Worm (Caenorhabditis elegans): Measurements from ENCODE around the gene nspc-14.

The nspc-14 gene

ce11 chrX:12404729-12405128 lies 45.9 kb upstream of the nspc-14 start (continued):
- TF ChIP-seq F57A8.1 (GFP tag; optimal IDR thresholded peaks at IDR 0.05), result no peak

ce11 chrX:12393786-12394308 lies 35.0 kb upstream of the nspc-14 start, which contains the start of gene F17E5.2:
Gene F17E5.2, plus strand, starts transcription at chrX:12394258.
- TF ChIP-seq ZK185.1 (tag; optimal IDR thresholded peaks at IDR 0.05; ENCODE audit: poor library complexity, severe bottlenecking) (peak; percentile 61), B0261.1 (tag; optimal IDR thresholded peaks at IDR 0.05) (peak; percentile 32), let-607 (tag; optimal IDR thresholded peaks at IDR 0.05) (peak; percentile 67 to 72), T26A5.8 (tag; optimal IDR thresholded peaks at IDR 0.05) (no peak), snpc-3.4 (tag; optimal IDR thresholded peaks at IDR 0.05) (no peak), madf-3 (GFP tag; IDR thresholded peaks at IDR 0.05) (no peak), ztf-25 (GFP tag; IDR thresholded peaks at IDR 0.05) (no peak), F39B2.1 (GFP tag; IDR thresholded peaks at IDR 0.05) (no peak), F57C9.4 (tag; optimal IDR thresholded peaks at IDR 0.05) (no peak), F23B12.7 (tag; optimal IDR thresholded peaks at IDR 0.05; ENCODE audit: insufficient read depth) (peak; percentile 14), sea-2 (GFP tag; IDR thresholded peaks at IDR 0.05) (no peak), nfya-2 (GFP tag; IDR thresholded peaks at IDR 0.05) (no peak), nhr-120 (GFP tag; IDR thresholded peaks at IDR 0.05) (no peak), Y53G8AR.9 (GFP tag; conservative IDR thresholded peaks at IDR 0.05) (peak; percentile 75), snpc-4 (GFP tag; optimal IDR thresholded peaks at IDR 0.05) (no peak), snpc-4 (tag; optimal IDR thresholded peaks at IDR 0.05) (peak in 2 of 4 experiments; percentile 51 to 80), atf-7 (tag; optimal IDR thresholded peaks at IDR 0.05) (peak; percentile 19), F49E8.2 (tag; optimal IDR thresholded peaks at IDR 0.05; ENCODE audit: insufficient read depth) (no peak), zfh-2 (GFP tag; conservative IDR thresholded peaks at IDR 0.05) (no peak), tlf-1 (GFP tag; optimal IDR thresholded peaks at IDR 0.05) (peak; percentile 53), egrh-3 (GFP tag; IDR thresholded peaks at IDR 0.05) (no peak), athp-1 (tag; optimal IDR thresholded peaks at IDR 0.05) (peak; percentile 6), hmg-20 (GFP tag; IDR thresholded peaks at IDR 0.05) (0 out of 2 replicates have a peak, but pooled peaks have one; percentile 14), mel-28 (tag; optimal IDR thresholded peaks at IDR 0.05; ENCODE audit: borderline replicate concordance) (no peak), Y67H2A.10 (GFP tag; conservative IDR thresholded peaks at IDR 0.05) (no peak), madf-8 (GFP tag; conservative IDR thresholded peaks at IDR 0.05) (no peak), attf-3 (GFP tag; conservative IDR thresholded peaks at IDR 0.05) (0 out of 2 replicates have a peak, but pooled peaks have one; percentile 32), lir-1 (GFP tag; conservative IDR thresholded peaks at IDR 0.05) (peak; percentile 49; the same call in 1 of the 2 replicates), mes-4 (tag; optimal IDR thresholded peaks at IDR 0.05) (no peak), ztf-22 (GFP tag; optimal IDR thresholded peaks at IDR 0.05) (peak; percentile 62), ztf-18 (tag; optimal IDR thresholded peaks at IDR 0.05) (peak; percentile 95), him-1 (tag; optimal IDR thresholded peaks at IDR 0.05) (no peak), ztf-3 (GFP tag; optimal IDR thresholded peaks at IDR 0.05) (no peak), ama-1 (optimal IDR thresholded peaks at IDR 0.05) (no peak), ama-1 (GFP tag; optimal IDR thresholded peaks at IDR 0.05) (no peak), T07F8.4 (tag; optimal IDR thresholded peaks at IDR 0.05) (no peak), cebp-1 (GFP tag; IDR thresholded peaks at IDR 0.05) (0 out of 2 replicates have a peak, but pooled peaks have one; percentile 10), cebp-1 (tag; optimal IDR thresholded peaks at IDR 0.05) (no peak), ceh-40 (GFP tag; IDR thresholded peaks at IDR 0.05) (no peak), ceh-58 (GFP tag; IDR thresholded peaks at IDR 0.05) (no peak), somi-1 (GFP tag; optimal IDR thresholded peaks at IDR 0.05) (peak; percentile 47), mcd-1 (GFP tag; IDR thresholded peaks at IDR 0.05) (no peak; the same call in 1 of the 2 replicates), hsf-1 (GFP tag; IDR thresholded peaks at IDR 0.05) (no peak), Y53F4B.3 (GFP tag; IDR thresholded peaks at IDR 0.05) (no peak), aptf-3 (GFP tag; IDR thresholded peaks at IDR 0.05) (no peak), hrde-1 (tag; optimal IDR thresholded peaks at IDR 0.05; ENCODE audit: borderline replicate concordance) (no peak)
